Fruit fly (Drosophila melanogaster): ENCODE measurements around the gene CG8072.

The CG8072 gene

DNA sequence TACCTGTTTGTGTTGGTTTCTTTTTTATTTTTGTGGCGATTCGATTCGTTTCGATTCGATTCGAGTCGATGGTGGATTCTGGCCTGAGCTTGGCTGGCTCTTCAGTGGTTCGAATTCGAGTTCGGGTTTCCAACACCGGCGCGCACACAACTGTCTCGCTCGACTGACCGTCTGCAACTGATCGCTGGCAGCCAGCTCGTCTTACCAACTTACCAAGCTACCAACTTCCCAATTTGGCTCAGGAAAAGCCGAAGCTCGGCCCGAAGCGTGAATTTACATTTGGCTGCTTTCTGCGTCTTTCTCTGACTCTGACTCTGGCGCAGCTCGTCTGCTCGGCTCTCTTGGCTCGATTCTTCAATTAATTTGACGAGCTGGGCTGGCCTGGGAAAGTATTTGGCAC is 50.0 kb downstream of the CG8072 start, which contains the start of gene ect (continued):
- TF ChIP-seq gfzf (GFP tag; optimal IDR thresholded peaks at IDR 0.05) = no peak
- no peak for TF ChIP-seq CG11695 (GFP tag; IDR thresholded peaks at IDR 0.05)
- no peak for TF ChIP-seq cad (GFP tag; optimal IDR thresholded peaks at IDR 0.05)
- TF ChIP-seq Six4 (GFP tag; optimal IDR thresholded peaks at IDR 0.05) = no peak
- TF ChIP-seq Fer1 (GFP tag; optimal IDR thresholded peaks at IDR 0.05) = no peak
- TF ChIP-seq CG10274 (GFP tag; optimal IDR thresholded peaks at IDR 0.05) = no peak
- no peak for TF ChIP-seq CG11093 (GFP tag; IDR thresholded peaks at IDR 0.05)
- no peak for TF ChIP-seq kni (GFP tag; optimal IDR thresholded peaks at IDR 0.05)
- TF ChIP-seq BtbVII (GFP tag; optimal IDR thresholded peaks at IDR 0.05) = no peak
- TF ChIP-seq ken (GFP tag; IDR thresholded peaks at IDR 0.05) = 0 out of 3 replicates have a peak, but pooled peaks have one; percentile 36
- TF ChIP-seq Opbp (GFP tag; IDR thresholded peaks at IDR 0.05; ENCODE audit: partially characterized antibody) = 0 out of 3 replicates have a peak, but pooled peaks have one; percentile 13
- no peak for TF ChIP-seq CG17912 (GFP tag; optimal IDR thresholded peaks at IDR 0.05)
- TF ChIP-seq CG12071 (GFP tag; optimal IDR thresholded peaks at IDR 0.05) = no peak
- TF ChIP-seq ERR (GFP tag; optimal IDR thresholded peaks at IDR 0.05) = no peak
- no peak for TF ChIP-seq NC2α (GFP tag; optimal IDR thresholded peaks at IDR 0.05)
- TF ChIP-seq klu (GFP tag; IDR thresholded peaks at IDR 0.05) = no peak
- no peak for TF ChIP-seq sim (GFP tag; IDR thresholded peaks at IDR 0.05)
- peak; percentile 26; the same call in 1 of the 3 replicates for TF ChIP-seq z (GFP tag; IDR thresholded peaks at IDR 0.05)
- no peak for TF ChIP-seq wor (GFP tag; IDR thresholded peaks at IDR 0.05)
- TF ChIP-seq Chrac-16 (GFP tag; optimal IDR thresholded peaks at IDR 0.05) = no peak
- TF ChIP-seq abd-A (tag; optimal IDR thresholded peaks at IDR 0.05) = no peak
- no peak for TF ChIP-seq Nf-YC (tag; optimal IDR thresholded peaks at IDR 0.05)
- TF ChIP-seq CG17829 (tag; optimal IDR thresholded peaks at IDR 0.05) = no peak
- TF ChIP-seq mam (GFP tag; optimal IDR thresholded peaks at IDR 0.05) = no peak
- TF ChIP-seq bcd (GFP tag; optimal IDR thresholded peaks at IDR 0.05) = no peak
- no peak for TF ChIP-seq CG3847 (GFP tag; IDR thresholded peaks at IDR 0.05)
- TF ChIP-seq NFAT (GFP tag; IDR thresholded peaks at IDR 0.05) = no peak
- TF ChIP-seq CG14667 (GFP tag; IDR thresholded peaks at IDR 0.05) = no peak
- TF ChIP-seq CG1233 (GFP tag; optimal IDR thresholded peaks at IDR 0.05) = no peak
- TF ChIP-seq Fer3 (tag; optimal IDR thresholded peaks at IDR 0.05) = no peak
- TF ChIP-seq Neu2 (GFP tag; optimal IDR thresholded peaks at IDR 0.05; ENCODE audit: borderline replicate concordance) = no peak
- TF ChIP-seq knrl (GFP tag; IDR thresholded peaks at IDR 0.05; ENCODE audit: partially characterized antibody) = peak; percentile 25; the same call in 1 of the 3 replicates
- no peak for TF ChIP-seq aop (GFP tag; IDR thresholded peaks at IDR 0.05)
- TF ChIP-seq lilli (GFP tag; optimal IDR thresholded peaks at IDR 0.05) = no peak
- no peak for TF ChIP-seq CG18476 (GFP tag; optimal IDR thresholded peaks at IDR 0.05)
- TF ChIP-seq HLH4C (GFP tag; IDR thresholded peaks at IDR 0.05; ENCODE audit: partially characterized antibody) = no peak
- TF ChIP-seq CkIIα-i1 (GFP tag; IDR thresholded peaks at IDR 0.05) = no peak
- no peak for TF ChIP-seq org-1 (GFP tag; optimal IDR thresholded peaks at IDR 0.05)
- TF ChIP-seq chm (GFP tag; IDR thresholded peaks at IDR 0.05) = no peak
- TF ChIP-seq bigmax (GFP tag; optimal IDR thresholded peaks at IDR 0.05) = no peak
- peak; percentile 58 for TF ChIP-seq Med (GFP tag)
- TF ChIP-seq Blimp-1 (GFP tag; optimal IDR thresholded peaks at IDR 0.05) = peak; percentile 53
- TF ChIP-seq emc (GFP tag; optimal IDR thresholded peaks at IDR 0.05) = no peak
- no peak for TF ChIP-seq zfh2 (GFP tag; optimal IDR thresholded peaks at IDR 0.05)
- no peak for TF ChIP-seq tap (tag; optimal IDR thresholded peaks at IDR 0.05)
- TF ChIP-seq onecut (GFP tag; IDR thresholded peaks at IDR 0.05) = no peak
- TF ChIP-seq CG14965 (GFP tag; optimal IDR thresholded peaks at IDR 0.05; ENCODE audit: borderline replicate concordance) = no peak
- TF ChIP-seq cwo (GFP tag; optimal IDR thresholded peaks at IDR 0.05) = no peak
- TF ChIP-seq fu2 (GFP tag; optimal IDR thresholded peaks at IDR 0.05) = no peak
- no peak for TF ChIP-seq CG14860 (GFP tag; IDR thresholded peaks at IDR 0.05; ENCODE audit: partially characterized antibody)
- TF ChIP-seq CG4730 (GFP tag; IDR thresholded peaks at IDR 0.05) = 0 out of 2 replicates have a peak, but pooled peaks have one; percentile 26
- TF ChIP-seq tup (GFP tag; optimal IDR thresholded peaks at IDR 0.05) = no peak
